Worm (Caenorhabditis elegans): ENCODE results near the gene Y45F10D.15.

The Y45F10D.15 gene

ce11 chrIV:13777480-13777879, 43.3 kb downstream of the Y45F10D.15 start, which contains the start of gene rpl-18 (continued):
- peak; percentile 72 for TF ChIP-seq dve-1 (tag; optimal IDR thresholded peaks at IDR 0.05; ENCODE audit: insufficient read depth)
- TF ChIP-seq lim-7 (GFP tag; IDR thresholded peaks at IDR 0.05): no peak
- TF ChIP-seq ceh-32 (tag; optimal IDR thresholded peaks at IDR 0.05; ENCODE audit: poor library complexity): no peak
- TF ChIP-seq aly-2 (tag; optimal IDR thresholded peaks at IDR 0.05): no peak
- TF ChIP-seq F44E2.7 (GFP tag; IDR thresholded peaks at IDR 0.05): no peak
- TF ChIP-seq mdl-1 (tag; optimal IDR thresholded peaks at IDR 0.05): peak in 1 of 2 experiments; percentile 30
- no peak for TF ChIP-seq tag-97 (GFP tag; IDR thresholded peaks at IDR 0.05)
- peak; percentile 45 for TF ChIP-seq rbr-2 (tag; optimal IDR thresholded peaks at IDR 0.05)
- TF ChIP-seq T26A8.4 (GFP tag; IDR thresholded peaks at IDR 0.05): no peak
- no peak for TF ChIP-seq daf-12 (tag; optimal IDR thresholded peaks at IDR 0.05)
- no peak for TF ChIP-seq spr-1 (tag; optimal IDR thresholded peaks at IDR 0.05)
- TF ChIP-seq F37D6.2 (tag; optimal IDR thresholded peaks at IDR 0.05): no peak
- no peak for TF ChIP-seq tra-1 (GFP tag; IDR thresholded peaks at IDR 0.05)
- TF ChIP-seq nhr-10 (tag; optimal IDR thresholded peaks at IDR 0.05): no peak
- TF ChIP-seq nhr-48 (tag; optimal IDR thresholded peaks at IDR 0.05): no peak
- TF ChIP-seq fos-1 (tag; optimal IDR thresholded peaks at IDR 0.05): no peak
- TF ChIP-seq nhr-42 (GFP tag; IDR thresholded peaks at IDR 0.05): no peak
- TF ChIP-seq lin-29 (GFP tag; IDR thresholded peaks at IDR 0.05): no peak
- no peak for TF ChIP-seq egl-43 (GFP tag; IDR thresholded peaks at IDR 0.05)
- TF ChIP-seq ZK546.5 (tag; optimal IDR thresholded peaks at IDR 0.05): no peak
- TF ChIP-seq zfp-2 (tag; optimal IDR thresholded peaks at IDR 0.05): no peak
- no peak for TF ChIP-seq pqm-1 (tag; optimal IDR thresholded peaks at IDR 0.05)
- no peak for TF ChIP-seq lir-3 (tag; optimal IDR thresholded peaks at IDR 0.05)
- no peak for TF ChIP-seq nhr-102 (tag; optimal IDR thresholded peaks at IDR 0.05)
- no peak for TF ChIP-seq F49E8.2 (tag; optimal IDR thresholded peaks at IDR 0.05; ENCODE audit: borderline replicate concordance)
- TF ChIP-seq Y48G9A.11 (GFP tag; IDR thresholded peaks at IDR 0.05): peak; percentile 95
- TF ChIP-seq lin-15B (tag; optimal IDR thresholded peaks at IDR 0.05): no peak
- TF ChIP-seq hmg-1.1 (GFP tag; IDR thresholded peaks at IDR 0.05): 0 out of 2 replicates have a peak, but pooled peaks have one; percentile 34
- TF ChIP-seq lin-39 (tag; optimal IDR thresholded peaks at IDR 0.05): no peak
- peak; percentile 84 for TF ChIP-seq ztf-7 (tag; optimal IDR thresholded peaks at IDR 0.05)

DNA sequence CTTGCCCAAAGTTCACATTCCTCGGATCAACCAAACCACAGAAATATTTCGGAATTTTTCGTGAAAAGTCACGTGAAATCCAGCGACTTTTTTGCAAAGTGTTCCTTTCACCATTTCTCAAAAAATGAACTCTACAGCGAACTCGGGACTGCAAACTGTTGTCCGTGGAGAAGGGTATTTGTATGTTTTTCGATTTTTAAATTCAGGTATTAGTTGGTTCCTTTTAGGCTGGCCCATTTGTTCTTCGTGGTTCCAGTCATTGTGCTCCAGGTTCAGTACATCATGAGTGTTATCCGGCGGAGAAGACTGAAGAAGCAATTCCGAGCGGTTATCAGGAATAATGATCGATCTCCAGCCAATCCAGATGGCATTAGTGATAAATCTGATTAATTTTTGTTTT, 44.0 kb downstream of the Y45F10D.15 start:
- TF ChIP-seq egl-43 (GFP tag; IDR thresholded peaks at IDR 0.05) (no peak), lin-38 (GFP tag; IDR thresholded peaks at IDR 0.05) (no peak), D1046.2 (GFP tag; IDR thresholded peaks at IDR 0.05) (no peak), zag-1 (tag; optimal IDR thresholded peaks at IDR 0.05) (no peak), snpc-1.2 (GFP tag; IDR thresholded peaks at IDR 0.05) (peak; percentile 43; the same call in 1 of the 2 replicates), aha-1 (tag) (peak; percentile 18), ceh-82 (tag; optimal IDR thresholded peaks at IDR 0.05) (no peak), egl-27 (tag; optimal IDR thresholded peaks at IDR 0.05) (no peak), F37D6.2 (tag; optimal IDR thresholded peaks at IDR 0.05) (no peak), nhr-48 (tag; optimal IDR thresholded peaks at IDR 0.05) (no peak), mdt-29 (GFP tag; IDR thresholded peaks at IDR 0.05) (no peak), lin-29 (GFP tag; IDR thresholded peaks at IDR 0.05) (no peak), unc-62 (GFP tag; optimal IDR thresholded peaks at IDR 0.05 in 1 of 2) (peak in 1 of 2 experiments; percentile 88), unc-62 (tag; optimal IDR thresholded peaks at IDR 0.05) (no peak), madf-5 (GFP tag; IDR thresholded peaks at IDR 0.05) (no peak), dpl-1 (GFP tag; optimal IDR thresholded peaks at IDR 0.05) (no peak), ceh-44 (GFP tag; IDR thresholded peaks at IDR 0.05) (no peak), daf-16 (GFP tag; optimal IDR thresholded peaks at IDR 0.05) (no peak), daf-16 (tag; optimal IDR thresholded peaks at IDR 0.05) (no peak), ama-1 (optimal IDR thresholded peaks at IDR 0.05) (no peak)

Measured in whole organism, L4 larva.